Fruit fly (Drosophila melanogaster): ENCODE results near the gene CG33493.

The CG33493 gene

DNA sequence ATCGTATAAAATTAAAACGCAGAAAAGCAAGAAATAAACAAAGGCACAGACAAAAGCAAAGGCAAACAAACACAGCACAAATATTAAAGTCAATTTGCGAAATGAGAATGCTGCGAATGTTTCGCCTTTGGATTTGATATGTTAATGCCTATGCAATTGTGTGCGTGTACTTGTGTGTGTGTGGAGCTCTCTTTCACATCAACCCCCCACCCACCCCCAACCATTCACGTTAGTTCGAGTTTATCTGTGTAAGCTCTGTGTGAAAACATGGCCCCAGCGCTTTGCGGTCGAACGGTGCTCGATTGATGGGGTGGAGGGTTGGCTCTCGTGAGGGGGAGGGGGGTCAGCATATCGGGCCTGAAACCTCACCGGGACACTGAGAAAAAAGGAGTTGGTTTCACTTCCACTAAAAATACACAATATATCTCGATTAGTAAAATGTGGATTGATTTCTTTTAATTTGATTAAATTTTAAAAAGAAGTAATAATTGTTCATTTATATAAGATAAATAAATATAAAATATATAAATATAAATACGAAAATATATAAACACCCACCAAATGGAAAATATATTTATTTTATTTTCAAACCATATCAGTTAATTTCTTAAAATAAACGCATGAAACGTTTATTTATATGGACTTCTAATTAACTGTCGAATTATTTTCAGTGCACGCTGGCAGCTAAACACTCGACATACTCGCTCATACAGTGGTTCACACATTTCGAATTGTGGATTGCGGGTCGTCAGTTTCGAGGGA lies 45.6 kb upstream of the CG33493 start (continued):
- peak; percentile 93 for TF ChIP-seq gem (tag; optimal IDR thresholded peaks at IDR 0.05)
- no peak for TF ChIP-seq Dip3 (GFP tag; optimal IDR thresholded peaks at IDR 0.05)
- peak; percentile 64 for TF ChIP-seq gsb (GFP tag; IDR thresholded peaks at IDR 0.05)
- no peak for TF ChIP-seq CG18476 (GFP tag; optimal IDR thresholded peaks at IDR 0.05)
- no peak for TF ChIP-seq TFAM (GFP tag; optimal IDR thresholded peaks at IDR 0.05)
- TF ChIP-seq Ssrp (tag; optimal IDR thresholded peaks at IDR 0.05): peak; percentile 82
- TF ChIP-seq CG7963 (GFP tag; IDR thresholded peaks at IDR 0.05; ENCODE audit: partially characterized antibody): no peak
- peak; percentile 34 for TF ChIP-seq B-H2 (GFP tag; optimal IDR thresholded peaks at IDR 0.05)
- TF ChIP-seq pzg (GFP tag; optimal IDR thresholded peaks at IDR 0.05): no peak
- TF ChIP-seq sens (GFP tag): peak; percentile 83
- TF ChIP-seq mirr (GFP tag; optimal IDR thresholded peaks at IDR 0.05): peak; percentile 93
- TF ChIP-seq CG34376 (GFP tag; optimal IDR thresholded peaks at IDR 0.05): no peak
- TF ChIP-seq CG8290 (GFP tag; optimal IDR thresholded peaks at IDR 0.05): no peak
- TF ChIP-seq CG8290 (tag; optimal IDR thresholded peaks at IDR 0.05): peak in 1 of 2 experiments; percentile 75
- TF ChIP-seq kay (GFP tag; optimal IDR thresholded peaks at IDR 0.05): peak; percentile 11
- TF ChIP-seq Scr (GFP tag; IDR thresholded peaks at IDR 0.05; ENCODE audit: partially characterized antibody): no peak
- TF ChIP-seq Vsx1 (GFP tag; optimal IDR thresholded peaks at IDR 0.05): peak; percentile 41
- TF ChIP-seq zen2 (GFP tag; IDR thresholded peaks at IDR 0.05; ENCODE audit: partially characterized antibody): no peak
- peak; percentile 91 for TF ChIP-seq CG11695 (GFP tag; IDR thresholded peaks at IDR 0.05)
- no peak for TF ChIP-seq CG15011 (GFP tag; optimal IDR thresholded peaks at IDR 0.05)
- no peak for TF ChIP-seq her (GFP tag; optimal IDR thresholded peaks at IDR 0.05)
- TF ChIP-seq CG1529 (GFP tag; optimal IDR thresholded peaks at IDR 0.05): no peak
- no peak for TF ChIP-seq corto (GFP tag; optimal IDR thresholded peaks at IDR 0.05)
- TF ChIP-seq CoRest (tag; optimal IDR thresholded peaks at IDR 0.05): peak; percentile 93
- TF ChIP-seq CG17361 (GFP tag; IDR thresholded peaks at IDR 0.05): peak; percentile 92
- TF ChIP-seq klu (GFP tag; IDR thresholded peaks at IDR 0.05): peak; percentile 76; the same call in 1 of the 2 replicates
- no peak for TF ChIP-seq Dp (GFP tag; optimal IDR thresholded peaks at IDR 0.05)
- peak; percentile 82 for TF ChIP-seq Hr3 (GFP tag; optimal IDR thresholded peaks at IDR 0.05)
- peak in 1 of 2 experiments; percentile 70 for TF ChIP-seq Eip74EF (GFP tag; optimal IDR thresholded peaks at IDR 0.05)
- TF ChIP-seq CG5180 (GFP tag; optimal IDR thresholded peaks at IDR 0.05): peak; percentile 94
- no peak for TF ChIP-seq CG9797 (GFP tag; optimal IDR thresholded peaks at IDR 0.05)
- no peak for TF ChIP-seq knrl (GFP tag; IDR thresholded peaks at IDR 0.05; ENCODE audit: partially characterized antibody)
- no peak for TF ChIP-seq Mes4 (GFP tag; optimal IDR thresholded peaks at IDR 0.05)
- no peak for TF ChIP-seq CG16863 (GFP tag; optimal IDR thresholded peaks at IDR 0.05)
- no peak for TF ChIP-seq CG17186 (GFP tag; optimal IDR thresholded peaks at IDR 0.05)
- peak; percentile 86 for TF ChIP-seq ap (GFP tag; IDR thresholded peaks at IDR 0.05)
- no peak for TF ChIP-seq CG4707 (GFP tag; optimal IDR thresholded peaks at IDR 0.05)
- peak; percentile 91 for TF ChIP-seq CG9727 (GFP tag; optimal IDR thresholded peaks at IDR 0.05)
- TF ChIP-seq CG8089 (GFP tag; optimal IDR thresholded peaks at IDR 0.05): no peak
- TF ChIP-seq Spps (tag; optimal IDR thresholded peaks at IDR 0.05): no peak
- no peak for TF ChIP-seq mld (GFP tag; IDR thresholded peaks at IDR 0.05; ENCODE audit: partially characterized antibody)
- TF ChIP-seq Fer1 (GFP tag; optimal IDR thresholded peaks at IDR 0.05): peak; percentile 86
- peak; percentile 7 for TF ChIP-seq CG7987 (GFP tag; optimal IDR thresholded peaks at IDR 0.05)

Measured in whole organism, embryonic.